Worm (Caenorhabditis elegans): ENCODE measurements around the gene F41G3.3.

DNA sequence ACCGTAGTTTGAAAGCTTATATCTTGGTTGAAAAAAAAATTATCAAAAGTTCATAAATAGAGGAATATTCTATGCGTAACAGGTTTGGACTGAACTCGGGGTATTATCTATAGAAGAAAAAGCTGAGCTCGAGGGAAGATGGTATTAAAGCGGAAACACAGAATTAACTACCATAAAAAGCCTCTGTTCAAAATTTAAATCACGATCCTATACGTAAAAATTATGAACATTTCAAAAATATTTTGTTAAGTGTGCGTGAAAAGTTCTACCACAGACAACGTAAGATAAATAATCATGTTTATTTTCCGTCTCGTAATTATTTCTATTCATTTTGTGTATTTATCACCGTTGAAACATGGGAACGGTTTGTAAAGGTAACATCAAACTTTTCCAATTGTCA is 9.9 kb upstream of the F41G3.3 start, which contains the start of gene F41G3.5:
- no peak for TF ChIP-seq nhr-11 (tag; optimal IDR thresholded peaks at IDR 0.05)
- TF ChIP-seq rnt-1 (tag; optimal IDR thresholded peaks at IDR 0.05): no peak
